Fruit fly (Drosophila melanogaster) whole organism, embryonic: ENCODE measurements around the gene CG6040.

Experiments used
- Ada2b ChIP-seq: fragments of 200-800 bp; sonication (Bioruptor generic); IDR thresholded peaks from 2 replicates; pipeline ENCODE4 v1.3.6; 2022; ENCODE audit warnings: missing biosample characterization, missing genetic modification characterization
- Atf6 ChIP-seq: fragments of 200-800 bp; sonication (Bioruptor generic); IDR thresholded peaks from 2 replicates; pipeline ENCODE4 v1.3.6; 2022; ENCODE audit warnings: missing biosample characterization, missing genetic modification characterization
- CG11696 ChIP-seq: fragments of 200-800 bp; sonication (Bioruptor generic); IDR thresholded peaks from 2 replicates; pipeline ENCODE4 v1.3.6; 2022; ENCODE audit warnings: missing biosample characterization, missing genetic modification characterization
- CG13123 ChIP-seq: fragments of 200-800 bp; sonication (Bioruptor generic); optimal IDR thresholded peaks from 2 replicates; lab custom pipeline; 2016; ENCODE audit warnings: missing biosample characterization, missing genetic modification characterization
- CG13424 ChIP-seq: fragments of 200-800 bp; sonication (Bioruptor generic); optimal IDR thresholded peaks from 2 replicates; lab custom pipeline; 2019; ENCODE audit warnings: missing biosample characterization, mild to moderate bottlenecking, missing genetic modification characterization, moderate library complexity
- CG14860 ChIP-seq: fragments of 200-800 bp; sonication (Bioruptor generic); IDR thresholded peaks from 3 replicates; pipeline ENCODE4 v1.3.6; 2022; ENCODE audit warnings: missing biosample characterization, missing genetic modification characterization; ENCODE audit not compliant: partially characterized antibody
- CG15479 ChIP-seq: fragments of 200-800 bp; sonication (Bioruptor generic); optimal IDR thresholded peaks from 3 replicates; lab custom pipeline; 2019; ENCODE audit warnings: missing biosample characterization, mild to moderate bottlenecking, missing genetic modification characterization, moderate library complexity
- CG1603 ChIP-seq: fragments of 200-800 bp; sonication (Bioruptor generic); optimal IDR thresholded peaks from 2 replicates; lab custom pipeline; 2019; ENCODE audit warnings: missing biosample characterization, mild to moderate bottlenecking, missing genetic modification characterization, moderate library complexity
- CG16863 ChIP-seq: fragments of 200-800 bp; sonication (Bioruptor generic); optimal IDR thresholded peaks from 3 replicates; lab custom pipeline; 2016; ENCODE audit warnings: missing biosample characterization, missing genetic modification characterization
- CG2678 ChIP-seq: fragments of 200-800 bp; sonication (Bioruptor generic); optimal IDR thresholded peaks from 3 replicates; lab custom pipeline; 2019; ENCODE audit warnings: missing biosample characterization, mild to moderate bottlenecking, missing genetic modification characterization, moderate library complexity
- CG3838 ChIP-seq: fragments of 200-800 bp; sonication (Bioruptor generic); optimal IDR thresholded peaks from 3 replicates; lab custom pipeline; 2016; ENCODE audit warnings: missing biosample characterization, missing genetic modification characterization
- CG3847 ChIP-seq: fragments of 200-800 bp; sonication (Bioruptor generic); IDR thresholded peaks from 2 replicates; pipeline ENCODE4 v1.3.6; 2022; ENCODE audit warnings: missing biosample characterization, missing genetic modification characterization
- CG4328 ChIP-seq: fragments of 200-800 bp; sonication (Bioruptor generic); optimal IDR thresholded peaks from 3 replicates; lab custom pipeline; 2017; ENCODE audit warnings: missing biosample characterization, missing genetic modification reagents, missing genetic modification characterization
- CG6765 ChIP-seq: fragments of 200-800 bp; sonication (Bioruptor generic); optimal IDR thresholded peaks from 3 replicates; lab custom pipeline; 2017; ENCODE audit warnings: missing biosample characterization, mild to moderate bottlenecking, missing genetic modification characterization
- CG8089 ChIP-seq: fragments of 200-800 bp; sonication (Bioruptor generic); optimal IDR thresholded peaks from 3 replicates; lab custom pipeline; 2016; ENCODE audit warnings: missing biosample characterization, missing genetic modification characterization
- CG8388 ChIP-seq: fragments of 200-800 bp; sonication (Bioruptor generic); optimal IDR thresholded peaks from 2 replicates; lab custom pipeline; 2019; ENCODE audit warnings: missing biosample characterization, mild to moderate bottlenecking, missing genetic modification characterization, moderate library complexity
- CG8478 ChIP-seq: fragments of >200 bp; optimal IDR thresholded peaks from 2 replicates; lab custom pipeline; 2018
- D19A ChIP-seq: fragments of 200-800 bp; optimal IDR thresholded peaks from 3 replicates; lab custom pipeline; 2019; ENCODE audit warnings: missing biosample characterization, mild to moderate bottlenecking, missing genetic modification characterization, moderate library complexity
- Dfd ChIP-seq, 2 experiments: fragments of >200 bp; optimal IDR thresholded peaks; 2 replicates each; lab custom pipeline; 2017; ENCODE audit warnings: missing biosample characterization in 2 of 2, missing genetic modification characterization in 2 of 2
- Drgx ChIP-seq: fragments of 200-800 bp; sonication (Bioruptor generic); IDR thresholded peaks from 2 replicates; pipeline ENCODE4 v1.3.6; 2022; ENCODE audit warnings: missing biosample characterization, missing genetic modification characterization
- Eip74EF ChIP-seq, 2 experiments: fragments of 200-800 bp in 1 of 2; fragments of >200 bp in 1 of 2; sonication (Bioruptor generic) in 1 of 2; optimal IDR thresholded peaks; 2 replicates each; lab custom pipeline; 2017 to 2019; ENCODE audit warnings: missing biosample characterization in 2 of 2, missing genetic modification characterization in 2 of 2, mild to moderate bottlenecking in 1 of 2, moderate library complexity in 1 of 2
- Hey ChIP-seq: fragments of 200-800 bp; sonication (Bioruptor generic); optimal IDR thresholded peaks from 3 replicates; lab custom pipeline; 2018; ENCODE audit warnings: missing biosample characterization, mild to moderate bottlenecking, missing genetic modification characterization
- HmgD ChIP-seq: fragments of 200-800 bp; sonication (Bioruptor generic); optimal IDR thresholded peaks from 3 replicates; lab custom pipeline; 2016; ENCODE audit warnings: missing biosample characterization, missing genetic modification characterization
- Lim3 ChIP-seq: fragments of 200-800 bp; sonication (Bioruptor generic); IDR thresholded peaks from 2 replicates; pipeline ENCODE4 v1.3.6; 2022; ENCODE audit warnings: missing biosample characterization, missing genetic modification characterization
- NFAT ChIP-seq: fragments of 200-800 bp; sonication (Bioruptor generic); IDR thresholded peaks from 2 replicates; pipeline ENCODE4 v1.3.6; 2022; ENCODE audit warnings: missing biosample characterization, missing genetic modification characterization
- Rfx ChIP-seq: fragments of 200-800 bp; sonication (Bioruptor generic); IDR thresholded peaks from 2 replicates; pipeline ENCODE4 v1.3.6; 2022; ENCODE audit warnings: missing biosample characterization, missing genetic modification characterization
- Sry-β ChIP-seq: fragments of 200-800 bp; sonication (Bioruptor generic); optimal IDR thresholded peaks from 2 replicates; lab custom pipeline; 2018; ENCODE audit warnings: missing biosample characterization, mild to moderate bottlenecking, missing genetic modification characterization, moderate library complexity
- Trl ChIP-seq, 3 experiments: fragments of >200 bp in 2 of 3; fragments of 200-800 bp in 1 of 3; sonication (Bioruptor generic) in 1 of 3; optimal IDR thresholded peaks; 2 replicates in 1 of 3; 3 replicates in 2 of 3; lab custom pipeline; 2016 to 2017; ENCODE audit warnings: missing biosample characterization in 1 of 3, missing genetic modification characterization in 1 of 3
- ac ChIP-seq: fragments of 200-800 bp; sonication (Bioruptor generic); optimal IDR thresholded peaks from 3 replicates; lab custom pipeline; 2017; ENCODE audit warnings: missing biosample characterization, mild to moderate bottlenecking, missing genetic modification characterization
- cg ChIP-seq: fragments of 200-800 bp; sonication (Bioruptor generic); optimal IDR thresholded peaks from 3 replicates; lab custom pipeline; 2019; ENCODE audit warnings: missing biosample characterization, mild to moderate bottlenecking, missing genetic modification characterization, moderate library complexity
- chif ChIP-seq, 2 experiments: fragments of 200-800 bp; sonication (Bioruptor generic); optimal IDR thresholded peaks; 3 replicates each; lab custom pipeline; 2016; ENCODE audit warnings: missing biosample characterization in 2 of 2, missing genetic modification characterization in 2 of 2
- disco-r ChIP-seq: fragments of 200-800 bp; sonication (Bioruptor generic); optimal IDR thresholded peaks from 2 replicates; lab custom pipeline; 2016; ENCODE audit warnings: missing biosample characterization, missing genetic modification characterization
- dmrt99B ChIP-seq: fragments of 200-800 bp; sonication (Bioruptor generic); optimal IDR thresholded peaks from 2 replicates; lab custom pipeline; 2018; ENCODE audit warnings: missing biosample characterization, mild to moderate bottlenecking, missing genetic modification characterization, moderate library complexity
- grn ChIP-seq: fragments of 200-800 bp; sonication (Bioruptor generic); optimal IDR thresholded peaks from 3 replicates; lab custom pipeline; 2017; ENCODE audit warnings: missing biosample characterization, missing genetic modification characterization
- ham ChIP-seq: fragments of 200-800 bp; sonication (Bioruptor generic); IDR thresholded peaks from 2 replicates; pipeline ENCODE4 v1.3.6; 2022; ENCODE audit warnings: missing biosample characterization, missing genetic modification characterization
- hbn ChIP-seq: fragments of 200-800 bp; sonication (Bioruptor generic); IDR thresholded peaks from 2 replicates; pipeline ENCODE4 v1.3.6; 2022; ENCODE audit warnings: missing biosample characterization, missing genetic modification characterization; ENCODE audit not compliant: partially characterized antibody
- jumu ChIP-seq: fragments of 200-800 bp; sonication (Bioruptor generic); optimal IDR thresholded peaks from 3 replicates; lab custom pipeline; 2016; ENCODE audit warnings: missing biosample characterization, missing genetic modification characterization
- kni ChIP-seq: fragments of 200-800 bp; sonication (Bioruptor generic); optimal IDR thresholded peaks from 3 replicates; lab custom pipeline; 2017; ENCODE audit warnings: mild to moderate bottlenecking, missing biosample characterization, missing genetic modification reagents, missing genetic modification characterization
- lilli ChIP-seq: fragments of 200-800 bp; sonication (Bioruptor generic); optimal IDR thresholded peaks from 3 replicates; lab custom pipeline; 2016; ENCODE audit warnings: missing biosample characterization, missing genetic modification characterization
- mam ChIP-seq: fragments of 200-800 bp; sonication (Bioruptor generic); optimal IDR thresholded peaks from 3 replicates; lab custom pipeline; 2016; ENCODE audit warnings: missing biosample characterization, missing genetic modification characterization
- nerfin-1 ChIP-seq: fragments of 200-800 bp; sonication (Bioruptor generic); optimal IDR thresholded peaks from 3 replicates; lab custom pipeline; 2019; ENCODE audit warnings: missing biosample characterization, mild to moderate bottlenecking, missing genetic modification characterization, moderate library complexity
- nerfin-2 ChIP-seq: fragments of 200-800 bp; sonication (Bioruptor generic); IDR thresholded peaks from 2 replicates; pipeline ENCODE4 v1.3.6; 2022; ENCODE audit warnings: missing biosample characterization, missing genetic modification characterization; ENCODE audit not compliant: partially characterized antibody
- odd ChIP-seq: fragments of 200-800 bp; sonication (Bioruptor generic); optimal IDR thresholded peaks from 2 replicates; lab custom pipeline; 2017; ENCODE audit warnings: missing biosample characterization, mild to moderate bottlenecking, missing genetic modification characterization
- ranshi ChIP-seq: fragments of 200-800 bp; sonication (Bioruptor generic); IDR thresholded peaks from 2 replicates; pipeline ENCODE4 v1.3.6; 2022; ENCODE audit warnings: missing biosample characterization, missing genetic modification characterization
- sc ChIP-seq, 3 experiments: fragments of >200 bp in 2 of 3; fragments of 200-800 bp in 1 of 3; sonication (Bioruptor generic) in 1 of 3; optimal IDR thresholded peaks; 2 replicates in 2 of 3; 3 replicates in 1 of 3; lab custom pipeline; 2017; ENCODE audit warnings: mild to moderate bottlenecking in 1 of 3, missing biosample characterization in 1 of 3, missing genetic modification characterization in 1 of 3, missing genetic modification reagents in 1 of 3
- sens ChIP-seq: fragments of 200-800 bp; sonication (Bioruptor generic); peaks from one replicate; lab custom pipeline; 2016; ENCODE audit warnings: missing biosample characterization, missing genetic modification characterization
- tll ChIP-seq, 2 experiments: fragments of 200-800 bp in 1 of 2; fragments of >200 bp in 1 of 2; sonication (Bioruptor generic) in 1 of 2; optimal IDR thresholded peaks; 2 replicates each; lab custom pipeline; 2017 to 2019; ENCODE audit warnings: missing biosample characterization in 2 of 2, missing genetic modification characterization in 2 of 2, mild to moderate bottlenecking in 1 of 2, moderate library complexity in 1 of 2
- twi ChIP-seq: fragments of 200-800 bp; optimal IDR thresholded peaks from 2 replicates; lab custom pipeline; 2019; ENCODE audit warnings: missing biosample characterization, mild to moderate bottlenecking, missing genetic modification characterization, moderate library complexity
- tx ChIP-seq: fragments of 200-800 bp; sonication (Bioruptor generic); optimal IDR thresholded peaks from 2 replicates; lab custom pipeline; 2016; ENCODE audit warnings: missing biosample characterization, missing genetic modification characterization
- yki ChIP-seq: fragments of >200 bp; optimal IDR thresholded peaks from 3 replicates; lab custom pipeline; 2018

CG6040 gene

DNA sequence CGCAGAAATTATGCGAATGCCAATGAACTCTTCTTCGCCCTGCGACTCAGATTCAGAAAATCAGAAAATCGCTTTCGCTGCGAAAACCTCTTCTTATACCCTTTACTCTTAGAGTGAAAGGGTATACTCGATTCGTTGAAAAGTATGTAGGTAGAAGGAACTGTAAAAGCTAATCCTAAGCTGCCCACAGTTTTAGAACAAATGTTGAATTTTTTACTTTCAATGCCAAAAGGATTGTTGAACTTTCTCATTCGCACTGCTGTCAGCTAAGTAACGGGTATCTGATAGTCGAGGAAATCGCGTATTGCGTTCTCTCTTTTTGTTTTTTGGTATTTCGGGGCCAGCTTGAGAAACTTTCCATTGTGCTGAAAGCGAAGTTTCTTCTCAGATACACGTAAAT, 17.1 kb downstream of the CG6040 start (continued):
- TF ChIP-seq cg (GFP tag; lab: Kevin White, UChicago) (no peak), odd (no peak), Rfx (GFP tag; lab: Robert Waterston, UW) (peak; percentile 34; the same call in 1 of the 2 replicates), lilli (GFP tag; lab: Kevin White, UChicago) (peak; percentile 21), kni (GFP tag; lab: Kevin White, UChicago) (no peak), CG6765 (GFP tag; lab: Kevin White, UChicago) (no peak), CG2678 (peak; percentile 40), grn (GFP tag; lab: Kevin White, UChicago) (no peak), jumu (GFP tag; lab: Kevin White, UChicago) (no peak), CG14860 (GFP tag; lab: Robert Waterston, UW) (peak; percentile 65), CG13123 (no peak), tx (GFP tag; lab: Kevin White, UChicago) (no peak), tll (GFP tag; optimal IDR thresholded peaks at IDR 0.05; lab: Kevin White, UChicago) (no peak), twi (tag; lab: Kevin White, UChicago) (no peak), CG3838 (GFP tag; lab: Kevin White, UChicago) (no peak), Drgx (GFP tag; lab: Robert Waterston, UW) (peak; percentile 24; the same call in 1 of the 2 replicates), Atf6 (GFP tag; lab: Robert Waterston, UW) (no peak), Sry-β (GFP tag; lab: Kevin White, UChicago) (no peak), sens (peak; percentile 67), Hey (tag; lab: Kevin White, UChicago) (no peak), HmgD (no peak), nerfin-1 (tag; lab: Kevin White, UChicago) (no peak), CG16863 (GFP tag; lab: Kevin White, UChicago) (peak; percentile 37), ac (GFP tag; lab: Kevin White, UChicago) (no peak), CG11696 (GFP tag; lab: Robert Waterston, UW) (no peak), dmrt99B (tag; lab: Kevin White, UChicago) (peak; percentile 57), CG8388 (GFP tag; lab: Kevin White, UChicago) (peak; percentile 43), hbn (GFP tag; lab: Robert Waterston, UW) (no peak), Ada2b (GFP tag; lab: Robert Waterston, UW) (peak; percentile 26; the same call in 1 of the 2 replicates), CG8478 (lab: Kevin White, UChicago) (no peak), CG8089 (GFP tag; lab: Kevin White, UChicago) (no peak), ranshi (GFP tag; lab: Robert Waterston, UW) (no peak), Dfd (GFP tag; optimal IDR thresholded peaks at IDR 0.05; lab: Kevin White, UChicago) (no peak), chif (GFP tag; optimal IDR thresholded peaks at IDR 0.05; lab: Kevin White, UChicago) (peak in 1 of 2 experiments; percentile 22), CG1603 (tag; lab: Kevin White, UChicago) (peak; percentile 76), Eip74EF (GFP tag; optimal IDR thresholded peaks at IDR 0.05; lab: Kevin White, UChicago) (no peak), yki (lab: Kevin White, UChicago) (no peak), Trl (optimal IDR thresholded peaks at IDR 0.05; lab: Kevin White, UChicago) (no peak), Trl (GFP tag; optimal IDR thresholded peaks at IDR 0.05; lab: Kevin White, UChicago) (peak; percentile 7), CG13424 (tag; lab: Kevin White, UChicago) (no peak), Lim3 (GFP tag; lab: Robert Waterston, UW) (no peak), mam (GFP tag; lab: Kevin White, UChicago) (no peak), nerfin-2 (peak; percentile 65; the same call in 1 of the 2 replicates), sc (optimal IDR thresholded peaks at IDR 0.05; lab: Kevin White, UChicago) (no peak), sc (GFP tag; optimal IDR thresholded peaks at IDR 0.05; lab: Kevin White, UChicago) (peak; percentile 35), CG4328 (GFP tag; lab: Kevin White, UChicago) (no peak), disco-r (GFP tag; lab: Kevin White, UChicago) (no peak), CG15479 (GFP tag; lab: Kevin White, UChicago) (no peak), ham (no peak), D19A (peak; percentile 7), NFAT (GFP tag; lab: Robert Waterston, UW) (no peak), CG3847 (GFP tag; lab: Robert Waterston, UW) (no peak)
